Fruit fly (Drosophila melanogaster): Measurements from ENCODE around the gene ranshi.
A peak's percentile ranks its signal among the peaks of the same experiment; 100 is the strongest.

Gene ranshi

DNA sequence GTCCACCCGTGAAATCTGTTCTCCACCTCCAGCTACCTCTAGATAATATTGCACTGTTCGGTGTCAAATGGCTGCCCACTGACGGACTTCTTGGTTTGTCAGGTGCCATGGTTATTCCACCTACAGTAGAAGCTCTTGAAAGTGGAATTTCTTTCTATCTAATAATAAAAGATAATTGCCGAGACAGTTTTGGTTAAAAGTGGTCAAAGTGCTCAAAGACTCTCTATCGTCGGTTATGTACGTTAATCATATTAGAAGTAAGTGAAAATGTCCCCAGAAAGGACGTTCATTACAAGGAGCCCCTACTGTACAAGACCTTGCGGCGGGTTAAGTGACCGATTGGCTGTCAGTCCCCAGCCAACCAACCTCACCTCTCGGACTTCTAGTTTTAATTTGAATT, 14.7 kb upstream of the ranshi start (continued):
- TF ChIP-seq insv (GFP tag; optimal IDR thresholded peaks at IDR 0.05), result no peak
- no peak for TF ChIP-seq CG5245 (GFP tag; optimal IDR thresholded peaks at IDR 0.05)
- TF ChIP-seq zfh2 (GFP tag; optimal IDR thresholded peaks at IDR 0.05), result no peak
- no peak for TF ChIP-seq tna (GFP tag; IDR thresholded peaks at IDR 0.05; ENCODE audit: partially characterized antibody)
- TF ChIP-seq CG16815 (GFP tag; optimal IDR thresholded peaks at IDR 0.05), result peak; percentile 43
- no peak for TF ChIP-seq CG7839 (tag; optimal IDR thresholded peaks at IDR 0.05)
- no peak for TF ChIP-seq z (GFP tag; IDR thresholded peaks at IDR 0.05)
- no peak for TF ChIP-seq disco-r (GFP tag; optimal IDR thresholded peaks at IDR 0.05)
- TF ChIP-seq CG1792 (GFP tag; optimal IDR thresholded peaks at IDR 0.05), result no peak
- peak; percentile 27 for TF ChIP-seq Hr3 (GFP tag; optimal IDR thresholded peaks at IDR 0.05)
- TF ChIP-seq CG12299 (tag; optimal IDR thresholded peaks at IDR 0.05), result no peak
- TF ChIP-seq E2f1 (GFP tag; IDR thresholded peaks at IDR 0.05), result peak; percentile 59; the same call in 1 of the 2 replicates
- TF ChIP-seq exex (tag; optimal IDR thresholded peaks at IDR 0.05), result no peak
- TF ChIP-seq CG1647 (GFP tag; optimal IDR thresholded peaks at IDR 0.05), result no peak
- no peak for TF ChIP-seq CG3838 (GFP tag; optimal IDR thresholded peaks at IDR 0.05)
- TF ChIP-seq phol (tag; optimal IDR thresholded peaks at IDR 0.05), result peak; percentile 37
- peak; percentile 44; the same call in 1 of the 3 replicates for TF ChIP-seq Aef1 (GFP tag; IDR thresholded peaks at IDR 0.05)
- 0 out of 2 replicates have a peak, but pooled peaks have one; percentile 10 for TF ChIP-seq gsb (GFP tag; IDR thresholded peaks at IDR 0.05)
- TF ChIP-seq lab (GFP tag; optimal IDR thresholded peaks at IDR 0.05), result peak; percentile 50
- no peak for TF ChIP-seq klu (GFP tag; IDR thresholded peaks at IDR 0.05)
- peak; percentile 62; the same call in 2 of the 3 replicates for TF ChIP-seq tgo (GFP tag; IDR thresholded peaks at IDR 0.05)
- no peak for TF ChIP-seq Dad (GFP tag; optimal IDR thresholded peaks at IDR 0.05)
- TF ChIP-seq ash1 (GFP tag; optimal IDR thresholded peaks at IDR 0.05), result no peak
- no peak for TF ChIP-seq CG7987 (GFP tag; optimal IDR thresholded peaks at IDR 0.05)
- TF ChIP-seq Chrac-16 (GFP tag; optimal IDR thresholded peaks at IDR 0.05), result peak; percentile 28
- TF ChIP-seq sima (GFP tag; optimal IDR thresholded peaks at IDR 0.05), result no peak
- TF ChIP-seq CG13123 (GFP tag; optimal IDR thresholded peaks at IDR 0.05), result no peak
- TF ChIP-seq MESR4 (GFP tag; optimal IDR thresholded peaks at IDR 0.05), result no peak
- TF ChIP-seq CG12219 (GFP tag; optimal IDR thresholded peaks at IDR 0.05), result peak; percentile 39
- TF ChIP-seq Ets97D (GFP tag; optimal IDR thresholded peaks at IDR 0.05), result no peak
- no peak for TF ChIP-seq CG2199 (GFP tag; IDR thresholded peaks at IDR 0.05)
- no peak for TF ChIP-seq CG6254 (GFP tag; optimal IDR thresholded peaks at IDR 0.05)
- TF ChIP-seq CG31224 (GFP tag; IDR thresholded peaks at IDR 0.05), result no peak
- TF ChIP-seq CG9817 (tag; optimal IDR thresholded peaks at IDR 0.05), result peak; percentile 29
- peak; percentile 19; the same call in 1 of the 2 replicates for TF ChIP-seq crol (GFP tag; IDR thresholded peaks at IDR 0.05)
- no peak for TF ChIP-seq CG12236 (GFP tag; optimal IDR thresholded peaks at IDR 0.05)
- TF ChIP-seq CG13624 (GFP tag; optimal IDR thresholded peaks at IDR 0.05), result no peak
- no peak for TF ChIP-seq CG13287 (GFP tag; IDR thresholded peaks at IDR 0.05; ENCODE audit: partially characterized antibody)
- peak; percentile 2 for TF ChIP-seq Mes4 (GFP tag; optimal IDR thresholded peaks at IDR 0.05)
- TF ChIP-seq ewg (GFP tag; optimal IDR thresholded peaks at IDR 0.05), result no peak
- TF ChIP-seq slbo (GFP tag; IDR thresholded peaks at IDR 0.05), result peak; percentile 35; the same call in 1 of the 2 replicates
- TF ChIP-seq HmgD (GFP tag; optimal IDR thresholded peaks at IDR 0.05), result no peak
- no peak for TF ChIP-seq jigr1 (GFP tag; IDR thresholded peaks at IDR 0.05)
- no peak for TF ChIP-seq CG11085 (GFP tag; IDR thresholded peaks at IDR 0.05)
- no peak for TF ChIP-seq BEAF-32 (GFP tag; optimal IDR thresholded peaks at IDR 0.05)
- peak; percentile 34 for TF ChIP-seq CG18262 (tag; optimal IDR thresholded peaks at IDR 0.05)
- TF ChIP-seq otp (GFP tag; IDR thresholded peaks at IDR 0.05), result no peak
- no peak for TF ChIP-seq Opbp (GFP tag; IDR thresholded peaks at IDR 0.05; ENCODE audit: partially characterized antibody)
- no peak for TF ChIP-seq trem (tag; optimal IDR thresholded peaks at IDR 0.05)
- no peak for TF ChIP-seq Atf3 (GFP tag; optimal IDR thresholded peaks at IDR 0.05)
- peak; percentile 53 for TF ChIP-seq jumu (GFP tag; optimal IDR thresholded peaks at IDR 0.05)
- no peak for TF ChIP-seq kah (GFP tag; optimal IDR thresholded peaks at IDR 0.05)

Data from whole organism, embryonic.